Worm (Caenorhabditis elegans) whole organism, L4 larva: Measurements from ENCODE around the gene C07G1.7.
A peak's percentile ranks its signal among the peaks of the same experiment; 100 is the strongest.

ENCODE experiments used
- F10B5.3 ChIP-seq: sonication (generic microtip); optimal IDR thresholded peaks from 2 replicates; lab custom pipeline; 2016; ENCODE audit warnings: mild to moderate bottlenecking, missing genetic modification characterization, missing compliant biosample characterization
- F44E2.7 ChIP-seq: fragments of 200-800 bp; sonication (Bioruptor generic); IDR thresholded peaks from 2 replicates; pipeline ENCODE4 v2.1.2; 2022; ENCODE audit warnings: missing genetic modification characterization, missing compliant biosample characterization
- F49E8.2 ChIP-seq: sonication (generic microtip); optimal IDR thresholded peaks from 2 replicates; lab custom pipeline; 2016; ENCODE audit warnings: missing compliant biosample characterization, mild to moderate bottlenecking, missing genetic modification characterization, borderline replicate concordance
- R02D3.7 ChIP-seq: fragments of 150-350 bp; sonication (generic microtip); optimal IDR thresholded peaks from 3 replicates; lab custom pipeline; 2014; ENCODE audit warnings: missing biosample characterization, missing genetic modification characterization
- Y48G9A.11 ChIP-seq: fragments of 200-800 bp; sonication (Bioruptor generic); IDR thresholded peaks from 2 replicates; pipeline ENCODE4 v1.3.6; 2022; ENCODE audit warnings: missing genetic modification reagents, missing genetic modification characterization, missing compliant biosample characterization
- Y75B8A.6 ChIP-seq: fragments of 200-800 bp; sonication (Bioruptor generic); IDR thresholded peaks from 2 replicates; pipeline ENCODE4 v1.3.6; 2022; ENCODE audit warnings: missing genetic modification reagents, missing genetic modification characterization, missing compliant biosample characterization
- ama-1 ChIP-seq: fragments of 150-350 bp; optimal IDR thresholded peaks from 2 replicates; lab custom pipeline; 2014; ENCODE audit warnings: inconsistent platforms, mixed read lengths
- arid-1 ChIP-seq: fragments of 200-800 bp; sonication (Bioruptor generic); conservative IDR thresholded peaks from 2 replicates; pipeline ENCODE4 v1.3.6; 2022; ENCODE audit warnings: missing genetic modification reagents, missing genetic modification characterization, missing compliant biosample characterization
- attf-4 ChIP-seq: sonication (generic microtip); optimal IDR thresholded peaks from 3 replicates; lab custom pipeline; 2017; ENCODE audit warnings: missing biosample characterization, missing genetic modification characterization
- ceh-32 ChIP-seq: sonication (generic microtip); optimal IDR thresholded peaks from 2 replicates; lab custom pipeline; 2016; ENCODE audit warnings: mild to moderate bottlenecking, missing genetic modification characterization, missing compliant biosample characterization; ENCODE audit not compliant: poor library complexity
- ceh-44 ChIP-seq: fragments of 200-800 bp; sonication (Bioruptor generic); IDR thresholded peaks from 2 replicates; pipeline ENCODE4 v1.3.6; 2022; ENCODE audit warnings: missing genetic modification reagents, missing genetic modification characterization, missing compliant biosample characterization
- ceh-62 ChIP-seq: sonication (generic microtip); optimal IDR thresholded peaks from 2 replicates; lab custom pipeline; 2017; ENCODE audit warnings: missing biosample characterization, missing genetic modification characterization
- cey-2 ChIP-seq: sonication (generic microtip); optimal IDR thresholded peaks from 3 replicates; lab custom pipeline; 2017; ENCODE audit warnings: missing genetic modification characterization, mild to moderate bottlenecking, missing compliant biosample characterization, antibody characterized with exemption, borderline replicate concordance; ENCODE audit not compliant: insufficient read depth
- daf-8 ChIP-seq: fragments of 200-800 bp; sonication (Bioruptor generic); IDR thresholded peaks from 2 replicates; pipeline ENCODE4 v1.3.6; 2022; ENCODE audit warnings: missing genetic modification characterization, missing compliant biosample characterization
- dmd-8 ChIP-seq: fragments of 200-800 bp; sonication (Bioruptor generic); IDR thresholded peaks from 2 replicates; pipeline ENCODE4 v1.3.6; 2022; ENCODE audit warnings: missing genetic modification characterization, missing compliant biosample characterization
- dmd-9 ChIP-seq: fragments of 200-800 bp; sonication (Bioruptor generic); IDR thresholded peaks from 2 replicates; pipeline ENCODE4 v1.3.6; 2022; ENCODE audit warnings: missing genetic modification reagents, missing genetic modification characterization, missing compliant biosample characterization
- dpl-1 ChIP-seq: fragments of 150-350 bp; optimal IDR thresholded peaks from 2 replicates; lab custom pipeline; 2014; ENCODE audit warnings: missing biosample characterization, missing genetic modification reagents, missing genetic modification characterization
- duxl-1 ChIP-seq: sonication (generic microtip); optimal IDR thresholded peaks from 2 replicates; lab custom pipeline; 2016; ENCODE audit warnings: mild to moderate bottlenecking, missing genetic modification characterization, moderate library complexity, missing compliant biosample characterization; ENCODE audit not compliant: poor library complexity
- dve-1 ChIP-seq: sonication (generic microtip); optimal IDR thresholded peaks from 2 replicates; lab custom pipeline; 2017; ENCODE audit warnings: antibody characterized with exemption, mild to moderate bottlenecking, missing genetic modification characterization, missing compliant biosample characterization; ENCODE audit not compliant: insufficient read depth
- egl-27 ChIP-seq: sonication (generic microtip); optimal IDR thresholded peaks from 3 replicates; lab custom pipeline; 2017; ENCODE audit warnings: missing biosample characterization, missing genetic modification reagents, missing genetic modification characterization
- fkh-10 ChIP-seq: fragments of 150-350 bp; optimal IDR thresholded peaks from 2 replicates; lab custom pipeline; 2014; ENCODE audit warnings: missing biosample characterization, missing genetic modification reagents, missing genetic modification characterization
- fos-1 ChIP-seq: fragments of 150-350 bp; optimal IDR thresholded peaks from 2 replicates; lab custom pipeline; 2014; ENCODE audit warnings: missing biosample characterization, missing genetic modification characterization
- gei-8 ChIP-seq: fragments of 200-800 bp; sonication (Bioruptor generic); optimal IDR thresholded peaks from 2 replicates; lab custom pipeline; 2018; ENCODE audit warnings: mild to moderate bottlenecking, missing genetic modification characterization, missing compliant biosample characterization
- hlh-11 ChIP-seq: fragments of 200-800 bp; sonication (Bioruptor generic); optimal IDR thresholded peaks from 2 replicates; lab custom pipeline; 2018; ENCODE audit warnings: mild to moderate bottlenecking, missing genetic modification characterization, missing compliant biosample characterization
- jun-1 ChIP-seq: fragments of 150-350 bp; optimal IDR thresholded peaks from 2 replicates; lab custom pipeline; 2014; ENCODE audit warnings: missing biosample characterization, missing genetic modification reagents, missing genetic modification characterization
- lin-1 ChIP-seq: fragments of 200-800 bp; sonication (Bioruptor generic); IDR thresholded peaks from 2 replicates; pipeline ENCODE4 v1.3.6; 2022; ENCODE audit warnings: missing genetic modification reagents, missing genetic modification characterization, missing compliant biosample characterization
- lin-15B ChIP-seq: fragments of 150-350 bp; sonication (generic microtip); optimal IDR thresholded peaks from 3 replicates; lab custom pipeline; 2014; ENCODE audit warnings: missing biosample characterization, missing genetic modification characterization
- lin-29 ChIP-seq: fragments of 200-800 bp; sonication (Bioruptor generic); IDR thresholded peaks from 2 replicates; pipeline ENCODE4 v1.3.6; 2022; ENCODE audit warnings: missing genetic modification reagents, missing genetic modification characterization, missing compliant biosample characterization
- lin-38 ChIP-seq: fragments of 200-800 bp; sonication (Bioruptor generic); IDR thresholded peaks from 2 replicates; pipeline ENCODE4 v1.3.6; 2022; ENCODE audit warnings: missing genetic modification reagents, missing genetic modification characterization, missing compliant biosample characterization
- lin-39 ChIP-seq: fragments of 150-350 bp; optimal IDR thresholded peaks from 2 replicates; lab custom pipeline; 2014; ENCODE audit warnings: missing biosample characterization, missing genetic modification reagents, missing genetic modification characterization
- madf-9 ChIP-seq: fragments of 200-800 bp; sonication (Bioruptor generic); conservative IDR thresholded peaks from 2 replicates; pipeline ENCODE4 v1.3.6; 2022; ENCODE audit warnings: missing genetic modification reagents, missing genetic modification characterization, missing compliant biosample characterization
- mdt-29 ChIP-seq: fragments of 200-800 bp; sonication (Bioruptor generic); IDR thresholded peaks from 2 replicates; pipeline ENCODE4 v1.3.6; 2022; ENCODE audit warnings: missing genetic modification reagents, missing genetic modification characterization, missing compliant biosample characterization
- nhr-11 ChIP-seq: fragments of 150-350 bp; optimal IDR thresholded peaks from 2 replicates; lab custom pipeline; 2014; ENCODE audit warnings: missing biosample characterization, missing genetic modification characterization
- nhr-25 ChIP-seq: sonication (generic microtip); optimal IDR thresholded peaks from 2 replicates; lab custom pipeline; 2017; ENCODE audit warnings: missing genetic modification characterization, mild to moderate bottlenecking, missing compliant biosample characterization, antibody characterized with exemption, moderate library complexity, borderline replicate concordance; ENCODE audit not compliant: insufficient read depth
- nhr-6 ChIP-seq: fragments of 150-350 bp; optimal IDR thresholded peaks from 2 replicates; lab custom pipeline; 2014; ENCODE audit warnings: missing biosample characterization, missing genetic modification characterization
- pha-4 ChIP-seq, 2 experiments: fragments of 150-350 bp in 1 of 2; fragments of 200-800 bp in 1 of 2; sonication (Bioruptor generic) in 1 of 2; IDR thresholded peaks in 1 of 2; optimal IDR thresholded peaks in 1 of 2; 2 replicates each; pipeline versions ENCODE4 v1.3.6 to Lab custom; 2014 to 2022; ENCODE audit warnings: missing genetic modification characterization in 2 of 2, missing genetic modification reagents in 2 of 2, missing biosample characterization in 1 of 2, missing compliant biosample characterization in 1 of 2
- php-3 ChIP-seq: fragments of 200-800 bp; sonication (Bioruptor generic); IDR thresholded peaks from 2 replicates; pipeline ENCODE4 v1.3.6; 2022; ENCODE audit warnings: missing genetic modification reagents, missing genetic modification characterization, missing compliant biosample characterization
- pqm-1 ChIP-seq: sonication (generic microtip); optimal IDR thresholded peaks from 2 replicates; lab custom pipeline; 2017; ENCODE audit warnings: missing biosample characterization, missing genetic modification characterization
- sdz-12 ChIP-seq: fragments of 200-800 bp; sonication (Bioruptor generic); optimal IDR thresholded peaks from 2 replicates; lab custom pipeline; 2018; ENCODE audit warnings: mild to moderate bottlenecking, missing genetic modification characterization, missing compliant biosample characterization
- skn-1 ChIP-seq: fragments of 150-350 bp; optimal IDR thresholded peaks from 2 replicates; lab custom pipeline; 2014; ENCODE audit warnings: missing biosample characterization, missing genetic modification characterization
- snpc-1.2 ChIP-seq: fragments of 200-800 bp; sonication (Bioruptor generic); IDR thresholded peaks from 2 replicates; pipeline ENCODE4 v1.3.6; 2022; ENCODE audit warnings: missing genetic modification reagents, missing genetic modification characterization, missing compliant biosample characterization
- snpc-4 ChIP-seq: fragments of 150-350 bp; optimal IDR thresholded peaks from 2 replicates; lab custom pipeline; 2014; ENCODE audit warnings: missing biosample characterization, missing genetic modification characterization
- spr-1 ChIP-seq: sonication (generic microtip); optimal IDR thresholded peaks from 2 replicates; lab custom pipeline; 2016; ENCODE audit warnings: mild to moderate bottlenecking, missing genetic modification characterization, missing compliant biosample characterization
- tag-97 ChIP-seq: fragments of 200-800 bp; sonication (Bioruptor generic); IDR thresholded peaks from 2 replicates; pipeline ENCODE4 v1.3.6; 2022; ENCODE audit warnings: missing genetic modification characterization, missing compliant biosample characterization
- unc-39 ChIP-seq: sonication (generic microtip); optimal IDR thresholded peaks from 2 replicates; lab custom pipeline; 2017; ENCODE audit warnings: missing biosample characterization, missing genetic modification characterization
- vab-7 ChIP-seq: fragments of 200-800 bp; sonication (Bioruptor generic); IDR thresholded peaks from 2 replicates; pipeline ENCODE4 v1.3.6; 2022; ENCODE audit warnings: missing genetic modification reagents, missing genetic modification characterization, missing compliant biosample characterization
- zfp-2 ChIP-seq: sonication (generic microtip); optimal IDR thresholded peaks from 2 replicates; lab custom pipeline; 2016; ENCODE audit warnings: mild to moderate bottlenecking, missing genetic modification characterization, missing compliant biosample characterization
- zfp-3 ChIP-seq: fragments of 200-800 bp; sonication (Bioruptor generic); conservative IDR thresholded peaks from 2 replicates; pipeline ENCODE4 v1.3.6; 2022; ENCODE audit warnings: missing genetic modification reagents, missing genetic modification characterization, missing compliant biosample characterization
- zip-11 ChIP-seq: fragments of 200-800 bp; sonication (Bioruptor generic); IDR thresholded peaks from 2 replicates; pipeline ENCODE4 v1.3.6; 2022; ENCODE audit warnings: missing genetic modification characterization, missing compliant biosample characterization
- zip-2 ChIP-seq: fragments of 150-350 bp; optimal IDR thresholded peaks from 2 replicates; lab custom pipeline; 2014; ENCODE audit warnings: missing biosample characterization, missing genetic modification characterization
- ztf-11 ChIP-seq: fragments of 150-350 bp; optimal IDR thresholded peaks from 2 replicates; lab custom pipeline; 2014; ENCODE audit warnings: missing biosample characterization, missing genetic modification characterization

The C07G1.7 gene

DNA sequence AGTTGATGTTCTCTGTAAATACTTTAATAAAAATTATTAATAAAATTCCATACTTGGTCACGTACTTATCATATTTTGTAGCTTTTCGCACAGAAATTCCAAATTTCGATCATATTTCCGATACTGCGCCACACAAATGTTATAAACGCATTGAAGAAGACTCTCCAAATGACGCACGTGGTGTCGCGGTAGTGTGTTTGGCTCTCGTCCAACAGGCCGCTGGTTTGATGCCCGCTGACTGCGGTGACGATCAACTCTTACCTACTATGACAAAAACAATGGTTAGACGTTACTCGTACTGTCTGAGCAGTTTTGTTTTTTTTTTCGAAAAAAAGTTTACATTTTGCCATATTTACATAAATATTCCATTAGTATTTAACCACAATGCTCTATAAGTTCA lies 41.2 kb upstream of the C07G1.7 start (continued):
- TF ChIP-seq Y48G9A.11 (GFP tag; lab: Robert Waterston, UW) (peak; percentile 80), vab-7 (GFP tag; lab: Robert Waterston, UW) (peak; percentile 94), pha-4 (GFP tag; IDR thresholded peaks at IDR 0.05; lab: Robert Waterston, UW) (peak; percentile 95), pha-4 (tag; optimal IDR thresholded peaks at IDR 0.05; lab: Kevin White, UChicago) (no peak), hlh-11 (peak; percentile 66), zfp-2 (tag; lab: Kevin White, UChicago) (peak; percentile 56), nhr-6 (tag; lab: Kevin White, UChicago) (peak; percentile 25), tag-97 (GFP tag; lab: Robert Waterston, UW) (no peak), ztf-11 (tag; lab: Kevin White, UChicago) (no peak), F49E8.2 (tag; lab: Kevin White, UChicago) (peak; percentile 74), mdt-29 (no peak), F44E2.7 (GFP tag; lab: Robert Waterston, UW) (peak; percentile 96), skn-1 (tag; lab: Kevin White, UChicago) (no peak), dve-1 (tag; lab: Kevin White, UChicago) (peak; percentile 73), ceh-44 (GFP tag; lab: Robert Waterston, UW) (no peak), attf-4 (tag; lab: Kevin White, UChicago) (no peak), cey-2 (tag; lab: Kevin White, UChicago) (no peak), fkh-10 (GFP tag; lab: Kevin White, UChicago) (no peak), duxl-1 (peak; percentile 79), php-3 (GFP tag; lab: Robert Waterston, UW) (peak; percentile 84), madf-9 (GFP tag; lab: Robert Waterston, UW) (peak; percentile 60; the same call in 1 of the 2 replicates), zip-11 (GFP tag; lab: Robert Waterston, UW) (peak; percentile 79), lin-1 (GFP tag; lab: Robert Waterston, UW) (peak; percentile 83; the same call in 1 of the 2 replicates), ceh-32 (tag; lab: Kevin White, UChicago) (no peak), snpc-4 (tag; lab: Kevin White, UChicago) (no peak), lin-39 (no peak), ama-1 (lab: Kevin White, UChicago) (no peak), dpl-1 (GFP tag; lab: Kevin White, UChicago) (no peak), zip-2 (tag; lab: Kevin White, UChicago) (peak; percentile 25), dmd-9 (GFP tag; lab: Robert Waterston, UW) (0 out of 2 replicates have a peak, but pooled peaks have one; percentile 49), F10B5.3 (peak; percentile 56), jun-1 (tag; lab: Kevin White, UChicago) (no peak), lin-38 (GFP tag; lab: Robert Waterston, UW) (peak; percentile 83), nhr-25 (no peak), egl-27 (tag; lab: Kevin White, UChicago) (no peak), spr-1 (tag; lab: Kevin White, UChicago) (peak; percentile 68), sdz-12 (peak; percentile 83), daf-8 (GFP tag; lab: Robert Waterston, UW) (0 out of 2 replicates have a peak, but pooled peaks have one; percentile 45), nhr-11 (no peak), snpc-1.2 (GFP tag; lab: Robert Waterston, UW) (peak; percentile 93; the same call in 1 of the 2 replicates), dmd-8 (GFP tag; lab: Robert Waterston, UW) (peak; percentile 97), gei-8 (GFP tag; lab: Kevin White, UChicago) (peak; percentile 63), zfp-3 (peak; percentile 73), pqm-1 (peak; percentile 46), arid-1 (GFP tag; lab: Robert Waterston, UW) (peak; percentile 92), unc-39 (tag; lab: Kevin White, UChicago) (no peak), Y75B8A.6 (GFP tag; lab: Robert Waterston, UW) (no peak), lin-29 (GFP tag; lab: Robert Waterston, UW) (no peak), lin-15B (tag; lab: Kevin White, UChicago) (no peak), ceh-62 (tag; lab: Kevin White, UChicago) (no peak), fos-1 (no peak), R02D3.7 (no peak)
